Worm (Caenorhabditis elegans) whole organism, L2 larva: ENCODE data around the gene clec-54.

Source experiments
- C34F6.9 ChIP-seq: fragments of 150-350 bp; optimal IDR thresholded peaks from 2 replicates; lab custom pipeline; 2014; ENCODE audit warnings: missing biosample characterization, missing genetic modification characterization
- F13H6.1 ChIP-seq: sonication (generic microtip); optimal IDR thresholded peaks from 2 replicates; lab custom pipeline; 2016; ENCODE audit warnings: missing genetic modification characterization, missing compliant biosample characterization
- Y55F3AM.14 ChIP-seq: fragments of 200-800 bp; sonication (Bioruptor generic); optimal IDR thresholded peaks from 2 replicates; lab custom pipeline; 2018; ENCODE audit warnings: mild to moderate bottlenecking, missing genetic modification characterization, missing compliant biosample characterization
- ZK546.5 ChIP-seq: sonication (generic microtip); optimal IDR thresholded peaks from 2 replicates; lab custom pipeline; 2017; ENCODE audit warnings: missing biosample characterization, missing genetic modification characterization
- alr-1 ChIP-seq: fragments of 150-350 bp; optimal IDR thresholded peaks from 2 replicates; lab custom pipeline; 2014; ENCODE audit warnings: missing biosample characterization, missing genetic modification characterization
- blmp-1 ChIP-seq: sonication (generic microtip); optimal IDR thresholded peaks from 2 replicates; lab custom pipeline; 2017; ENCODE audit warnings: missing genetic modification characterization, mild to moderate bottlenecking, missing compliant biosample characterization, antibody characterized with exemption, moderate library complexity; ENCODE audit not compliant: insufficient read depth
- ceh-16 ChIP-seq: fragments of 150-350 bp; optimal IDR thresholded peaks from 2 replicates; lab custom pipeline; 2014; ENCODE audit warnings: missing biosample characterization, missing genetic modification characterization
- ceh-82 ChIP-seq: fragments of 150-350 bp; optimal IDR thresholded peaks from 2 replicates; lab custom pipeline; 2014; ENCODE audit warnings: missing biosample characterization, missing genetic modification characterization
- crh-2 ChIP-seq: sonication (generic microtip); optimal IDR thresholded peaks from 2 replicates; lab custom pipeline; 2017; ENCODE audit warnings: missing biosample characterization, missing genetic modification characterization
- egl-27 ChIP-seq: sonication (generic microtip); optimal IDR thresholded peaks from 3 replicates; lab custom pipeline; 2017; ENCODE audit warnings: missing biosample characterization, missing genetic modification reagents, missing genetic modification characterization
- elt-3 ChIP-seq: sonication (generic microtip); optimal IDR thresholded peaks from 2 replicates; lab custom pipeline; 2017; ENCODE audit warnings: missing biosample characterization, missing genetic modification characterization
- fos-1 ChIP-seq: fragments of 150-350 bp; optimal IDR thresholded peaks from 2 replicates; lab custom pipeline; 2014; ENCODE audit warnings: missing biosample characterization, missing genetic modification characterization
- gmeb-1 ChIP-seq: fragments of 150-350 bp; optimal IDR thresholded peaks from 2 replicates; lab custom pipeline; 2014; ENCODE audit warnings: missing biosample characterization, missing genetic modification characterization
- lin-11 ChIP-seq: fragments of 150-350 bp; sonication (generic microtip); optimal IDR thresholded peaks from 2 replicates; lab custom pipeline; 2014; ENCODE audit warnings: missing biosample characterization, missing genetic modification characterization, inconsistent platforms, mixed read lengths
- lin-13 ChIP-seq: fragments of 150-350 bp; optimal IDR thresholded peaks from 2 replicates; lab custom pipeline; 2014; ENCODE audit warnings: missing biosample characterization, missing genetic modification reagents, missing genetic modification characterization
- lsy-2 ChIP-seq, 2 experiments: fragments of 150-350 bp in 1 of 2; sonication (generic microtip) in 1 of 2; optimal IDR thresholded peaks; 2 replicates each; lab custom pipeline; 2014 to 2017; ENCODE audit warnings: missing biosample characterization in 2 of 2, missing genetic modification characterization in 2 of 2
- mbf-1 ChIP-seq: sonication (generic microtip); optimal IDR thresholded peaks from 2 replicates; lab custom pipeline; 2017; ENCODE audit warnings: missing biosample characterization, missing genetic modification characterization
- nhr-10 ChIP-seq: sonication (generic microtip); optimal IDR thresholded peaks from 2 replicates; lab custom pipeline; 2017; ENCODE audit warnings: missing biosample characterization, missing genetic modification characterization
- nhr-11 ChIP-seq: fragments of 150-350 bp; optimal IDR thresholded peaks from 2 replicates; lab custom pipeline; 2014; ENCODE audit warnings: missing biosample characterization, missing genetic modification characterization
- nhr-12 ChIP-seq: fragments of 150-350 bp; optimal IDR thresholded peaks from 2 replicates; lab custom pipeline; 2014; ENCODE audit warnings: missing biosample characterization, missing genetic modification characterization
- nhr-23 ChIP-seq: fragments of 150-350 bp; optimal IDR thresholded peaks from 2 replicates; lab custom pipeline; 2014; ENCODE audit warnings: missing biosample characterization, missing genetic modification reagents, missing genetic modification characterization
- nhr-237 ChIP-seq: fragments of 150-350 bp; optimal IDR thresholded peaks from 2 replicates; lab custom pipeline; 2014; ENCODE audit warnings: missing biosample characterization, missing genetic modification characterization
- nhr-25 ChIP-seq: fragments of 150-350 bp; sonication (generic microtip); optimal IDR thresholded peaks from 3 replicates; lab custom pipeline; 2014; ENCODE audit warnings: missing biosample characterization, missing genetic modification characterization
- nhr-77 ChIP-seq: fragments of 150-350 bp; optimal IDR thresholded peaks from 2 replicates; lab custom pipeline; 2014; ENCODE audit warnings: missing biosample characterization, missing genetic modification characterization
- peb-1 ChIP-seq: fragments of 150-350 bp; optimal IDR thresholded peaks from 2 replicates; lab custom pipeline; 2014; ENCODE audit warnings: missing biosample characterization, missing genetic modification characterization
- sem-4 ChIP-seq: fragments of 150-350 bp; optimal IDR thresholded peaks from 2 replicates; lab custom pipeline; 2014; ENCODE audit warnings: missing biosample characterization, missing genetic modification reagents, missing genetic modification characterization
- skn-1 ChIP-seq: sonication (generic microtip); optimal IDR thresholded peaks from 2 replicates; lab custom pipeline; 2017; ENCODE audit warnings: missing biosample characterization, missing genetic modification characterization
- sma-3 ChIP-seq: sonication (generic microtip); optimal IDR thresholded peaks from 2 replicates; lab custom pipeline; 2016; ENCODE audit warnings: missing genetic modification reagents, missing genetic modification characterization, missing compliant biosample characterization
- sma-9 ChIP-seq, 2 experiments: fragments of 150-350 bp in 1 of 2; sonication (generic microtip) in 1 of 2; optimal IDR thresholded peaks; 2 replicates each; lab custom pipeline; 2014 to 2016; ENCODE audit warnings: missing genetic modification characterization in 2 of 2, mild to moderate bottlenecking in 1 of 2, missing biosample characterization in 1 of 2, missing compliant biosample characterization in 1 of 2, missing genetic modification reagents in 1 of 2, moderate library complexity in 1 of 2
- unc-55 ChIP-seq: fragments of 150-350 bp; sonication (generic microtip); optimal IDR thresholded peaks from 3 replicates; lab custom pipeline; 2014; ENCODE audit warnings: missing biosample characterization, missing genetic modification reagents, missing genetic modification characterization
- unc-62 ChIP-seq: fragments of 150-350 bp; optimal IDR thresholded peaks from 2 replicates; lab custom pipeline; 2014; ENCODE audit warnings: missing biosample characterization, missing genetic modification reagents, missing genetic modification characterization
- zag-1 ChIP-seq: fragments of 150-350 bp; optimal IDR thresholded peaks from 2 replicates; lab custom pipeline; 2014; ENCODE audit warnings: missing biosample characterization, missing genetic modification characterization
- ztf-1 ChIP-seq: fragments of 200-800 bp; sonication (Bioruptor generic); conservative IDR thresholded peaks from 2 replicates; pipeline ENCODE4 v1.3.6; 2022; ENCODE audit warnings: missing genetic modification characterization, missing compliant biosample characterization
- ztf-11 ChIP-seq: sonication (generic microtip); optimal IDR thresholded peaks from 2 replicates; lab custom pipeline; 2017; ENCODE audit warnings: missing biosample characterization, missing genetic modification characterization
- ztf-4 ChIP-seq: fragments of 150-350 bp; optimal IDR thresholded peaks from 2 replicates; lab custom pipeline; 2014; ENCODE audit warnings: missing biosample characterization, missing genetic modification characterization

The clec-54 gene

ce11 chrV:14500554-14500953, 23.9 kb downstream of the clec-54 start:
- TF ChIP-seq unc-55 (peak; percentile 24), F13H6.1 (no peak)

ce11 chrV:14501136-14501535, 24.4 kb downstream of the clec-54 start, which contains the start of gene R02D5.24:
R02D5.24 (plus strand) TSS chrV:14501340.
- TF ChIP-seq nhr-11 (tag; lab: Kevin White, UChicago) (no peak), nhr-23 (no peak), lin-11 (tag; lab: Kevin White, UChicago) (no peak), ZK546.5 (tag; lab: Kevin White, UChicago) (no peak), nhr-77 (tag; lab: Kevin White, UChicago) (no peak), unc-55 (no peak), mbf-1 (tag; lab: Kevin White, UChicago) (no peak), C34F6.9 (tag; lab: Kevin White, UChicago) (no peak), ztf-4 (tag; lab: Kevin White, UChicago) (no peak), zag-1 (tag; lab: Kevin White, UChicago) (no peak), unc-62 (GFP tag; lab: Kevin White, UChicago) (no peak), gmeb-1 (tag; lab: Kevin White, UChicago) (no peak), fos-1 (tag; lab: Kevin White, UChicago) (no peak), blmp-1 (tag; lab: Kevin White, UChicago) (no peak), lsy-2 (tag; optimal IDR thresholded peaks at IDR 0.05; lab: Kevin White, UChicago) (no peak), alr-1 (tag; lab: Kevin White, UChicago) (no peak)
- TF ChIP-seq, all 48 proteins: peak for 0

ce11 chrV:14503065-14503464, 26.4 kb downstream of the clec-54 start:
- TF ChIP-seq lin-13 (GFP tag; lab: Kevin White, UChicago), result no peak
- no peak for TF ChIP-seq nhr-12 (tag; lab: Kevin White, UChicago)
- TF ChIP-seq ceh-82 (tag; lab: Kevin White, UChicago), result no peak
- TF ChIP-seq ztf-11 (tag; lab: Kevin White, UChicago), result no peak
- TF ChIP-seq sma-9 (GFP tag; optimal IDR thresholded peaks at IDR 0.05; lab: Kevin White, UChicago), result peak; percentile 1
- no peak for TF ChIP-seq sma-9 (tag; optimal IDR thresholded peaks at IDR 0.05; lab: Kevin White, UChicago)
- TF ChIP-seq ZK546.5 (tag; lab: Kevin White, UChicago), result no peak
- no peak for TF ChIP-seq nhr-10
- no peak for TF ChIP-seq ceh-16 (tag; lab: Kevin White, UChicago)
- peak; percentile 47 for TF ChIP-seq skn-1 (tag; lab: Kevin White, UChicago)
- peak; percentile 92 for TF ChIP-seq fos-1 (tag; lab: Kevin White, UChicago)
- peak; percentile 8 for TF ChIP-seq sma-3 (GFP tag; lab: Kevin White, UChicago)
- TF ChIP-seq mbf-1 (tag; lab: Kevin White, UChicago), result no peak
- TF ChIP-seq nhr-25 (tag; lab: Kevin White, UChicago), result no peak
- TF ChIP-seq ztf-1, result no peak
- TF ChIP-seq, all 48 proteins: peak for 4

- no peak for TF ChIP-seq nhr-10
- TF ChIP-seq fos-1 (tag; lab: Kevin White, UChicago), result peak; percentile 32
Measured at ce11 chrV:14504120-14504519, 27.4 kb downstream of the clec-54 start.

ce11 chrV:14504774-14505173, 28.1 kb downstream of the clec-54 start:
- TF ChIP-seq peb-1 (tag; lab: Kevin White, UChicago) (no peak), lsy-2 (tag; optimal IDR thresholded peaks at IDR 0.05; lab: Kevin White, UChicago) (no peak), sem-4 (tag; lab: Kevin White, UChicago) (no peak), nhr-25 (tag; lab: Kevin White, UChicago) (no peak), elt-3 (tag; lab: Kevin White, UChicago) (no peak), ceh-16 (tag; lab: Kevin White, UChicago) (peak; percentile 41), egl-27 (tag; lab: Kevin White, UChicago) (no peak), fos-1 (tag; lab: Kevin White, UChicago) (peak; percentile 68), crh-2 (tag; lab: Kevin White, UChicago) (no peak), Y55F3AM.14 (no peak), nhr-237 (no peak), lin-11 (tag; lab: Kevin White, UChicago) (no peak), unc-55 (no peak), nhr-11 (tag; lab: Kevin White, UChicago) (no peak)
- TF ChIP-seq, all 48 proteins: peak for 2
